Worm (Caenorhabditis elegans): ENCODE results near the gene dod-3.

The dod-3 gene

DNA sequence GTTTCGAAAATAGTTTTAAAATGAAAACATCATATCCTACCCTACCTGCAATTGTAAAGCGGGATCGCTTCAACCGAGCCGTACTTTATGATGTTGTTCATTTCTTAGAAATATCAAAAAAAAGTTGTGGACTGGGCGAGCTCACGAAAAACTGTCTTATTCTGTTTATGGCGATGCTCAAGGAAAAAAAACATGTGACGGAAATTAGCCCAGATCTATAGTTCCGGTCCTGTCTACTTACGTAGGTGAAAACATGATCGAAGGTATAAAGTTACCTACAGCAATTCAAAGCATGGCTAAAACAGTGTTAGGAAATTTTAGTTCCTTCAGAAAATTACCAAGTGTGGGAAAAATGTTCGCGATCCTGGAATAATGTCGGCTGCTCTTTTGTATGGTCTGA, 10.1 kb downstream of the dod-3 start, which contains the start of gene srt-27:
Gene srt-27, minus strand, starts transcription at position 101 of the 400 bp plus-strand sequence.
- TF ChIP-seq flt-1 (GFP tag; IDR thresholded peaks at IDR 0.05): no peak

DNA sequence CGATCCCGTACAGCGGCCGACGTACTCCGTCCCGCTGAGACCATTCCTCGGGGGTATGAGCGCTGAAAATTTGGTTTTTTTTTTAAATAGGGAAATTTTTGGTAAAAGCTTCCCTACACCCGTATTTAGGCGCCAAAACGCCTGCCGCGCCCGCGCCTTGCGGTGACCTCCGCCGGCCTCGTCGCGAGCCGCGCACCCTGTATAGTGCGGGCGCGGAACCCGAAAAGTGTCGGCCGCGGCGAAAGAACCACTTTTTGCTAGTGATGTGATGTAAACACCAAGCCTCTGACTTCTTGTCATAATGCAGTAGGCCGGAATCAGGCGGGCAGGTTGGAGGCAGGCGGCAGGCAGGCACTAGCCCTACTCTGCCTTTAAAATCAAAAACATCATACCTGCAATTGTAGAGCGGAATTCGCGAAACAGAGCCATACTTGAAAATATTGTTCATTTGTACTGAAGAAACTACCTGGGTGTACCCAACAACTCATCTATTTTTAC, 12.2 kb downstream of the dod-3 start, which contains the start of gene srt-29:
Gene srt-29, minus strand, starts transcription at position 448 of the 498 bp plus-strand sequence.
- TF ChIP-seq F13C5.2 (tag; optimal IDR thresholded peaks at IDR 0.05) (no peak), tra-4 (tag; optimal IDR thresholded peaks at IDR 0.05) (no peak), aly-1 (tag; optimal IDR thresholded peaks at IDR 0.05) (no peak), ets-7 (tag; optimal IDR thresholded peaks at IDR 0.05) (no peak), hnd-1 (tag; optimal IDR thresholded peaks at IDR 0.05) (no peak), tbx-37 (GFP tag; conservative IDR thresholded peaks at IDR 0.05) (no peak), hmbx-1 (tag; optimal IDR thresholded peaks at IDR 0.05) (no peak), pes-1 (GFP tag; IDR thresholded peaks at IDR 0.05) (no peak), tbx-11 (GFP tag; IDR thresholded peaks at IDR 0.05) (no peak), ceh-36 (tag; optimal IDR thresholded peaks at IDR 0.05) (no peak)

DNA sequence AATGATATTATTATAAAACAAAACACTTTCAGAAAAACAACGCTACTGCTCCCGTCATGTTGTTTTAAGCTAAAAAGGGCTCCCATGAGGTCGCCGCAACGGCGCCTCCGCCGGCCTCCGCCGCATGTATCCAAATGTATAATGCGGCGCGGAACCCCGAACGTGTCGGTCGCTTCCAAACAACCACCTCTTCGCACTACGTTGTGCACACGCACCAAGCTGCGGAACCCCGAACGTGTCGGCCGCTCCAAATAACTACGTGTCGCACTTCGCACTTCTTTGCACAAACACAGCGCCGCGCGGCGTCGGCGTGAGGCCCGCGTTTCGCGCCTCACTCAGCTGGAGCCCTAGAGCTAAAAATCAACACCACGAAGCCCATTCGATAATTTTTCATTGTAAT, 14.0 kb downstream of the dod-3 start:
- TF ChIP-seq tbx-37 (GFP tag; conservative IDR thresholded peaks at IDR 0.05) (no peak), sea-1 (GFP tag; conservative IDR thresholded peaks at IDR 0.05) (0 out of 2 replicates have a peak, but pooled peaks have one; percentile 32), B0310.2 (tag; optimal IDR thresholded peaks at IDR 0.05) (no peak)

DNA sequence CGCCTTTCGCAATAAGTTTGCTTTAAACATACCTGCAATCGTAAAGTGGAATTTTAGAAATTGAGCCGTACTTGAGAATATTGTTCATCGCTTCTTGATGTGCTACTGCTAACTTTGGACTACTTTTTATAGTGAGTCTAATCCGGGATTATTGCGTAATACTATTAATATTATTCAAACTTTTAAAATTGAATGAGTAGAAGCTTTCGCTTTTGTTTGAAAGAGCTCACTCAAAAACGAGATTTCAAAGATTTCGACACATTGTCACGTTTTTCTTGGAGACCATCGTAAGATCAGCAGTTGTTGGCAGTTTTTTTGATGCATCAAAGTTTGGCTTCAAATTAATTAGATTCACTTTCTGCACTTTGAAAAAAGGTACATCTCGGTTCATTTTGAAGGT, 17.4 kb downstream of the dod-3 start, which contains the start of gene srt-28:
Gene srt-28, minus strand, starts transcription at position 101 of the 400 bp plus-strand sequence.
- TF ChIP-seq pes-1 (GFP tag; IDR thresholded peaks at IDR 0.05): no peak
- no peak for TF ChIP-seq sea-1 (GFP tag; conservative IDR thresholded peaks at IDR 0.05)
- TF ChIP-seq ceh-36 (tag; optimal IDR thresholded peaks at IDR 0.05): no peak
- TF ChIP-seq B0310.2 (tag; optimal IDR thresholded peaks at IDR 0.05): no peak
- TF ChIP-seq tra-4 (tag; optimal IDR thresholded peaks at IDR 0.05): no peak
- no peak for TF ChIP-seq hnd-1 (tag; optimal IDR thresholded peaks at IDR 0.05)
- TF ChIP-seq hmbx-1 (tag; optimal IDR thresholded peaks at IDR 0.05): no peak
- TF ChIP-seq flt-1 (GFP tag; IDR thresholded peaks at IDR 0.05): no peak

ce11 chrV:2711429-2711828, 19.5 kb downstream of the dod-3 start, which contains the start of gene C24B9.3:
Gene C24B9.3 (minus strand): TSS chrV:2711599.
- TF ChIP-seq tbx-37 (GFP tag; conservative IDR thresholded peaks at IDR 0.05): no peak
- TF ChIP-seq ets-7 (tag; optimal IDR thresholded peaks at IDR 0.05): no peak

- no peak for TF ChIP-seq hmg-4 (GFP tag; optimal IDR thresholded peaks at IDR 0.05)
- TF ChIP-seq tbx-37 (GFP tag; conservative IDR thresholded peaks at IDR 0.05): no peak
Measured at ce11 chrV:2710192-2710591, 20.7 kb downstream of the dod-3 start.

- no peak for TF ChIP-seq tbx-37 (GFP tag; conservative IDR thresholded peaks at IDR 0.05)
- no peak for TF ChIP-seq ama-1 (optimal IDR thresholded peaks at IDR 0.05)
- no peak for TF ChIP-seq tbx-11 (GFP tag; IDR thresholded peaks at IDR 0.05)
- TF ChIP-seq sea-1 (GFP tag; conservative IDR thresholded peaks at IDR 0.05): no peak
- no peak for TF ChIP-seq F13C5.2 (tag; optimal IDR thresholded peaks at IDR 0.05)
- no peak for TF ChIP-seq aly-1 (tag; optimal IDR thresholded peaks at IDR 0.05)
- no peak for TF ChIP-seq hnd-1 (tag; optimal IDR thresholded peaks at IDR 0.05)
- no peak for TF ChIP-seq B0310.2 (tag; optimal IDR thresholded peaks at IDR 0.05)
- TF ChIP-seq hmg-4 (GFP tag; optimal IDR thresholded peaks at IDR 0.05): no peak
- no peak for TF ChIP-seq ceh-36 (tag; optimal IDR thresholded peaks at IDR 0.05)
Measured at ce11 chrV:2706379-2706778, 24.5 kb downstream of the dod-3 start.

DNA sequence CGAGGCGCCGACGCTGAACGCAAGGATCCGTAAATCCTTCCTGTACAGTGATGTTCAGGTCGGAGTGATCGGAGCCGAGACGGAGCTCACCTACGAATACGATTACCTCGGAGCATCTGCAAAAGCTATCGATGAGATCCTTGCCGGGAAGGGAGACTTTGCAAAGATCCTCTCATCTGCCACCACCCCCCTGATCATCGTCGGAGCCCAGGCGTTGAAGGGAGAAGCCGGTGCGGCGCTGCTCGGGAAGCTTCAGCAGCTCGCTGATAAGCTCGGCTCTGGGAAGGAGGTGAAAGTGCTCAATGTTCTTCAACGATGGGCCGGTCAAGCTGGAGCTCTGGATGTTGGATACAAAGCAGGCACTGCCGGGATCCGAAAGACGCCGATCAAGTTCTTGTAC, 27.6 kb downstream of the dod-3 start:
- TF ChIP-seq sea-1 (GFP tag; conservative IDR thresholded peaks at IDR 0.05) (no peak), tbx-11 (GFP tag; IDR thresholded peaks at IDR 0.05) (peak; percentile 6; the same call in 1 of the 2 replicates), hmg-4 (GFP tag; optimal IDR thresholded peaks at IDR 0.05) (no peak), F13C5.2 (tag; optimal IDR thresholded peaks at IDR 0.05) (no peak)

DNA sequence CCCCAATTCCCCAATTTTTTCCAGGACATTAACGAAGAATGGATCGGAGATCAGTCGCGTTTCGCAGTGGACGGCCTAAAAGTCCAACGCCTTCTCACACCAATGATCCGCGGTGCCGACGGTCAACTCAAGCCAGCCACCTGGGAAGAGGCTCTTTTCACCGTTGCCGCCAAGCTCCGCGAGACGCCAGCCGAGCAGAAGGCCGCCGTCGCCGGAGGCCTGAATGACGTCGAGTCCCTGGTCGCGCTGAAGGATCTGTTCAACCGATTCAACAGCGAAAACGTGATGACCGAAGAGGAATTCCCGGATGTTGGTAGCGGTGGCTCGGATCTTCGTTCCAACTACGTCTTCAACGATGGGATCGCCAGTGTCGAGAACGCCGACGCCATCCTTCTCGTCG, 28.0 kb downstream of the dod-3 start:
- TF ChIP-seq ets-7 (tag; optimal IDR thresholded peaks at IDR 0.05) (no peak), F13C5.2 (tag; optimal IDR thresholded peaks at IDR 0.05) (no peak), pes-1 (GFP tag; IDR thresholded peaks at IDR 0.05) (no peak), ceh-13 (GFP tag; optimal IDR thresholded peaks at IDR 0.05) (no peak), ceh-36 (tag; optimal IDR thresholded peaks at IDR 0.05) (no peak), tra-4 (tag; optimal IDR thresholded peaks at IDR 0.05) (no peak), hmg-4 (GFP tag; optimal IDR thresholded peaks at IDR 0.05) (no peak)

DNA sequence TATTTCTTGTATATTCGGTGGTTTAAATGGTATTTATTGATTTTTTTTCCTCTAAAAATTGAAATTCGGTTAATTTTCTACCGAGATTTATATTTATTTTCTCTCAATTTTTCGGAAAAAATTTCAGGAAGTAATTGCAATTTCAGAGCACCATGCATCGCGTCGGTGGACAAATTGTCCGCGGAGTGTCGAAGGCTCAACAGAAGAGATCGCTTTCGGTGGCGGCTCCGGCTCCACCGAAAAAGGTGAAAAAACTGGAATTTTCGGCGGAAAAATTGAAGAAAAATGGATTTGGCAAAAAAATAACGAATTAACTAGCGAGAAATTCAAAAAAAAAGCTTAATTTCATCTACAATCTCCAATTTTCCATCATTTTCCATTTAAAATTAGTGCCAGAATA, 32.1 kb downstream of the dod-3 start, which contains the start of gene nuo-5:
Gene nuo-5, plus strand, starts transcription at position 147 of the 400 bp plus-strand sequence.
- TF ChIP-seq pes-1 (GFP tag; IDR thresholded peaks at IDR 0.05) (no peak), scrt-1 (GFP tag; IDR thresholded peaks at IDR 0.05) (no peak), hmg-4 (GFP tag; optimal IDR thresholded peaks at IDR 0.05) (no peak), tbx-11 (GFP tag; IDR thresholded peaks at IDR 0.05) (no peak), ama-1 (optimal IDR thresholded peaks at IDR 0.05) (no peak), sea-1 (GFP tag; conservative IDR thresholded peaks at IDR 0.05) (no peak), ets-7 (tag; optimal IDR thresholded peaks at IDR 0.05) (no peak), flt-1 (GFP tag; IDR thresholded peaks at IDR 0.05) (no peak), aly-1 (tag; optimal IDR thresholded peaks at IDR 0.05) (no peak), tbx-37 (GFP tag; conservative IDR thresholded peaks at IDR 0.05) (no peak), F13C5.2 (tag; optimal IDR thresholded peaks at IDR 0.05) (no peak), hmbx-1 (tag; optimal IDR thresholded peaks at IDR 0.05) (no peak), B0310.2 (tag; optimal IDR thresholded peaks at IDR 0.05) (no peak), ceh-36 (tag; optimal IDR thresholded peaks at IDR 0.05) (no peak), ceh-13 (GFP tag; optimal IDR thresholded peaks at IDR 0.05) (no peak), tra-4 (tag; optimal IDR thresholded peaks at IDR 0.05) (no peak), hnd-1 (tag; optimal IDR thresholded peaks at IDR 0.05) (no peak)

All from whole organism, early embryonic.